Worm (Caenorhabditis elegans): ENCODE results near the gene F09C6.11.

The F09C6.11 gene

DNA sequence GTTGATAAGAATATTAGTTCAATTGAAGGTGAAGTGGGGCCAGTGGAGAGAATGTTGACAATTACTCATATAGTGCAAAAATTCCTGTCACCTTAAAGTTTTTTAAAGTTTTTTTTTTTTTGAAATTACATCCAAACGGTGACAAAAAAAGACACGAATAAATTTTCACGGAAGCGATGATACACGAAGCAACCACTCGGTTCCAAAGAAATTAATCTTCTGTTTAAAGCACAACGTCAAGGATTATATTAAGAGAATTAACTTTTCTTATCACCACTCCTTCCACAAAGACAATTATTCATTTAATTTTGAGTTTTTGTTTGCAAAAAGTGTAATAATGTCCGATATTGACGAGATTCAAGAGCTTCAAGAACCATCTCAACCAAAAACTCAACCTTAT lies 16.7 kb downstream of the F09C6.11 start, which contains the start of gene clec-28:
TSS of gene clec-28 (plus strand) at position 301 of the 400 bp plus-strand sequence.
- TF ChIP-seq die-1 (tag; optimal IDR thresholded peaks at IDR 0.05) (no peak), pbrm-1 (GFP tag; IDR thresholded peaks at IDR 0.05) (no peak), ets-4 (GFP tag; optimal IDR thresholded peaks at IDR 0.05) (no peak), sptf-2 (GFP tag; optimal IDR thresholded peaks at IDR 0.05) (no peak), ZK185.1 (tag; optimal IDR thresholded peaks at IDR 0.05; ENCODE audit: poor library complexity, severe bottlenecking) (no peak), rcor-1 (GFP tag; IDR thresholded peaks at IDR 0.05) (no peak), ceh-100 (GFP tag; IDR thresholded peaks at IDR 0.05) (no peak), ceh-79 (tag; optimal IDR thresholded peaks at IDR 0.05) (no peak), tbx-9 (tag; optimal IDR thresholded peaks at IDR 0.05; ENCODE audit: borderline replicate concordance) (no peak), pha-4 (tag; optimal IDR thresholded peaks at IDR 0.05) (no peak)

DNA sequence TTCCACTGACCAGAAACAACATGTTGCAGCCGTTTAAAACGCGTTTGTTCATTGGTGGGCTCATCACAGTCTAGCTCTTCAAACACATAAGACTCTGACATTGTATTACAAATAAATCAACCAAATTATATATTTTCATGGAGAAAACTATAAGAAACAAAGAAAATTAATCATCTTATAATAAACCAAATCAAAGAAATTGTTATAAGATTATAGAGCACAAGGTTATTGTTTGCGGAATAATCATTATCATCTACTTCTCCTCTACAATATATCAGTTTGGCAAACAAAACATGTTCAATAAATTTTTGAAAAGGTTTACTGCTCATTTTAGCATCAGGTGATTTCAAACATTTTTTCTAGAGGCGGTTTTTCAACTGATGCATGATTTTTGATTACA lies 20.4 kb downstream of the F09C6.11 start, which contains the start of the genes clec-32 and clec-24:
TSS of gene clec-32 (minus strand) at position 101 of the 400 bp plus-strand sequence.
TSS of gene clec-24 (plus strand) at position 294 of the 400 bp plus-strand sequence.
- TF ChIP-seq gei-17 (GFP tag; optimal IDR thresholded peaks at IDR 0.05) (no peak), ceh-79 (tag; optimal IDR thresholded peaks at IDR 0.05) (no peak), ztf-18 (tag; optimal IDR thresholded peaks at IDR 0.05) (no peak), F37B4.10 (GFP tag; IDR thresholded peaks at IDR 0.05) (no peak), nhr-80 (tag; optimal IDR thresholded peaks at IDR 0.05) (no peak), ztf-6 (GFP tag; IDR thresholded peaks at IDR 0.05) (no peak), Y95B8A.8 (GFP tag; IDR thresholded peaks at IDR 0.05) (no peak), nfya-2 (GFP tag; IDR thresholded peaks at IDR 0.05) (no peak), akir-1 (GFP tag; optimal IDR thresholded peaks at IDR 0.05) (no peak), him-1 (tag; optimal IDR thresholded peaks at IDR 0.05) (no peak), repo-1 (tag; optimal IDR thresholded peaks at IDR 0.05) (no peak), rpc-1 (optimal IDR thresholded peaks at IDR 0.05) (no peak), rpc-1 (tag; optimal IDR thresholded peaks at IDR 0.05) (no peak)

DNA sequence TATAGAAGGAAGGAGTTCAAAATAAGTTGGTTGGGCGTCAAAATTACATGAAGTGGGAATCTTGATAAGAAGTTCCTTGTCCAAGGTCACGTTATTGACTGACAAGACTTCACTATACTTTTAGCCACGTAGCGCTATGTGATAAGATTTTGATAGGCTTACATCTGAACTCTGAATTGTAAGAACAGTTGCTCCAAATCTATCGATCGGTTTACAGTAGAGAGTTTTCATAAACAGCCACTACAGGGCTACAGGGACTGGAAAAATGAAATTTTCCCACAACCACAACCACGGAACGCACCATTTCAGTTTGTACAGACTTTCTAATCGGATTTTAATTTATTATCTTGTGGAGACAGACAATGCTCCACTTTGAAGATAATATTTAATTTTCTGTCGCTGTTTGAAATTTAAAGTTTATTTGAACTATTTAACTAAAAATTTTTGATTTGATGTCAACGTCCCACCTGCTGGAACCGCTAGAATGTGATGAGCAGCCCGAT lies 24.1 kb downstream of the F09C6.11 start, which contains the start of the genes clec-31 and clec-22:
TSS of gene clec-31 (minus strand) at position 101 of the 503 bp plus-strand sequence.
TSS of gene clec-22 (plus strand) at position 453 of the 503 bp plus-strand sequence.
- TF ChIP-seq akir-1 (GFP tag; optimal IDR thresholded peaks at IDR 0.05) = no peak
- TF ChIP-seq lag-1 (GFP tag; IDR thresholded peaks at IDR 0.05) = no peak
- no peak for TF ChIP-seq mxl-1 (tag; optimal IDR thresholded peaks at IDR 0.05)
- no peak for TF ChIP-seq egl-18 (GFP tag; IDR thresholded peaks at IDR 0.05)
- TF ChIP-seq xnd-1 (tag; optimal IDR thresholded peaks at IDR 0.05) = no peak
- TF ChIP-seq lin-40 (tag; optimal IDR thresholded peaks at IDR 0.05) = no peak
- no peak for TF ChIP-seq pbrm-1 (GFP tag; IDR thresholded peaks at IDR 0.05)
- TF ChIP-seq ztf-25 (GFP tag; IDR thresholded peaks at IDR 0.05) = no peak
- no peak for TF ChIP-seq snpc-4 (GFP tag; optimal IDR thresholded peaks at IDR 0.05)
- TF ChIP-seq snpc-4 (tag; optimal IDR thresholded peaks at IDR 0.05) = no peak
- TF ChIP-seq ceh-79 (tag; optimal IDR thresholded peaks at IDR 0.05) = no peak
- no peak for TF ChIP-seq mes-4 (tag; optimal IDR thresholded peaks at IDR 0.05)
- TF ChIP-seq hmg-20 (GFP tag; IDR thresholded peaks at IDR 0.05) = no peak
- no peak for TF ChIP-seq unc-62 (GFP tag; optimal IDR thresholded peaks at IDR 0.05)
- no peak for TF ChIP-seq zim-3 (tag; optimal IDR thresholded peaks at IDR 0.05)
- TF ChIP-seq him-1 (tag; optimal IDR thresholded peaks at IDR 0.05) = no peak
- TF ChIP-seq C06A6.2 (GFP tag; conservative IDR thresholded peaks at IDR 0.05) = no peak
- TF ChIP-seq lin-35 (GFP tag; optimal IDR thresholded peaks at IDR 0.05) = no peak

All from whole organism, young adult.